Fruit fly (Drosophila melanogaster): ENCODE measurements around the gene CG45116.

Gene CG45116

DNA sequence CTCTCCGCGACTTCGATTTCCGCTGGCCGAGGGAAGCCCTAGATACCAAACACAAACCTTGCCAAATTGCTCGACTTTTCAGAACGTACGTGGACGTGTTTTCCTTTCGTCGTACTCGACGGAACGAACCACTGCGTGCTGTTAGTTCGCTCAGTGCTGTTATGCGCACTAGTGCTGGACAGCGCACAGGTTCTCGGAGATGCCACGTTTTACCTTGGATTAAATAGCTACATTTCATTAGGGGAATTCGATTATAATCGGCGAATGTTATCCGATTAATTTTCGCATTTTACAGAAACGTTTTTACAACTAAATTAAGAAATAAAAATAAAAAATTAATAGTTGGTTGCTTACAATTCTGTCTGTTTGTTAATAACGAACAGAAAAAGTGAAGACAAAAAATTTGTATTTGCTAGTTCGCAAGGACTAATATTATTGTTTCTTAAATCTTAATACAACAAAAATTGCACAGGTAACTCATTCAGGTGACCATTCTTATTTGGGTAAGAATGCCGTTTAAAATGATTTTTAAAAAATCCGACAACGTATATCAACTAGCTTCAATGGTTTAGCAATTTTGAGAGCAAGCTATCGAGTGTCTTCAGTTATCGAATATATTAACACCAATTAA is 18.0 kb downstream of the CG45116 start, which contains the start of the genes ArfGAP3 and CG32452 (continued):
- peak; percentile 48 for TF ChIP-seq fu2 (GFP tag; optimal IDR thresholded peaks at IDR 0.05)
- peak; percentile 68 for TF ChIP-seq CG13287 (GFP tag; IDR thresholded peaks at IDR 0.05; ENCODE audit: partially characterized antibody)
- TF ChIP-seq sens (GFP tag) = peak; percentile 93
- no peak for TF ChIP-seq peb (GFP tag; IDR thresholded peaks at IDR 0.05)
- TF ChIP-seq rib (GFP tag; IDR thresholded peaks at IDR 0.05) = peak; percentile 60; the same call in 1 of the 2 replicates
- peak; percentile 66 for TF ChIP-seq Ets97D (GFP tag; optimal IDR thresholded peaks at IDR 0.05)
- peak; percentile 70 for TF ChIP-seq CG18599 (GFP tag; optimal IDR thresholded peaks at IDR 0.05)
- TF ChIP-seq dmrt99B (tag; optimal IDR thresholded peaks at IDR 0.05) = peak; percentile 69
- peak; percentile 50 for TF ChIP-seq MTF-1 (GFP tag; optimal IDR thresholded peaks at IDR 0.05; ENCODE audit: borderline replicate concordance)
- 0 out of 4 replicates have a peak, but pooled peaks have one; percentile 54 for TF ChIP-seq chinmo (GFP tag; IDR thresholded peaks at IDR 0.05; ENCODE audit: partially characterized antibody)
- TF ChIP-seq sqz (GFP tag; optimal IDR thresholded peaks at IDR 0.05) = no peak
- TF ChIP-seq E2f2 (GFP tag; IDR thresholded peaks at IDR 0.05) = peak; percentile 54; the same call in 1 of the 2 replicates
- TF ChIP-seq dmrt11E (tag; optimal IDR thresholded peaks at IDR 0.05) = peak; percentile 67
- TF ChIP-seq CG17802 (tag; optimal IDR thresholded peaks at IDR 0.05) = peak; percentile 58
- TF ChIP-seq zfh1 (GFP tag; IDR thresholded peaks at IDR 0.05) = peak; percentile 77; the same call in 2 of the 3 replicates
- TF ChIP-seq fd64A (GFP tag; optimal IDR thresholded peaks at IDR 0.05) = no peak
- no peak for TF ChIP-seq sr (GFP tag; IDR thresholded peaks at IDR 0.05)
- peak; percentile 32; the same call in 1 of the 3 replicates for TF ChIP-seq Optix (GFP tag; IDR thresholded peaks at IDR 0.05)
- peak; percentile 66 for TF ChIP-seq zen (tag; optimal IDR thresholded peaks at IDR 0.05)
- peak; percentile 81 for TF ChIP-seq CG12659 (GFP tag; optimal IDR thresholded peaks at IDR 0.05)
- TF ChIP-seq Doc3 (GFP tag; IDR thresholded peaks at IDR 0.05; ENCODE audit: partially characterized antibody) = peak; percentile 70; the same call in 2 of the 3 replicates
- peak; percentile 58 for TF ChIP-seq CG1233 (GFP tag; optimal IDR thresholded peaks at IDR 0.05)
- TF ChIP-seq Hmr (GFP tag; optimal IDR thresholded peaks at IDR 0.05) = peak; percentile 72
- TF ChIP-seq CG10267 (tag; optimal IDR thresholded peaks at IDR 0.05) = peak; percentile 91
- no peak for TF ChIP-seq fd102C (GFP tag; optimal IDR thresholded peaks at IDR 0.05)
- TF ChIP-seq CG6813 (GFP tag; optimal IDR thresholded peaks at IDR 0.05) = peak; percentile 35
- peak; percentile 46 for TF ChIP-seq p53 (GFP tag; optimal IDR thresholded peaks at IDR 0.05)
- no peak; the same call in 1 of the 2 replicates for TF ChIP-seq CG11696 (GFP tag; IDR thresholded peaks at IDR 0.05)
- peak; percentile 64 for TF ChIP-seq fd3F (GFP tag; optimal IDR thresholded peaks at IDR 0.05)
- peak; percentile 64 for TF ChIP-seq fd96Cb (tag; optimal IDR thresholded peaks at IDR 0.05)
- TF ChIP-seq CG11504 (tag; optimal IDR thresholded peaks at IDR 0.05) = no peak
- TF ChIP-seq Dip3 (GFP tag; optimal IDR thresholded peaks at IDR 0.05) = peak; percentile 57
- 0 out of 3 replicates have a peak, but pooled peaks have one; percentile 40 for TF ChIP-seq B-H1 (GFP tag; IDR thresholded peaks at IDR 0.05)
- peak; percentile 51 for TF ChIP-seq CG1603 (tag; optimal IDR thresholded peaks at IDR 0.05)
- TF ChIP-seq MBD-R2 (GFP tag; IDR thresholded peaks at IDR 0.05) = peak; percentile 22
- no peak for TF ChIP-seq hb (GFP tag; IDR thresholded peaks at IDR 0.05; ENCODE audit: partially characterized antibody)
- TF ChIP-seq sc (optimal IDR thresholded peaks at IDR 0.05) = no peak
- TF ChIP-seq sc (GFP tag; optimal IDR thresholded peaks at IDR 0.05) = peak; percentile 34
- peak; percentile 75 for TF ChIP-seq CG9817 (tag; optimal IDR thresholded peaks at IDR 0.05)
- TF ChIP-seq psq (GFP tag; optimal IDR thresholded peaks at IDR 0.05) = no peak
- no peak for TF ChIP-seq GATAe (GFP tag; conservative IDR thresholded peaks at IDR 0.05)
- peak; percentile 40 for TF ChIP-seq CG3065 (GFP tag; optimal IDR thresholded peaks at IDR 0.05)
- peak; percentile 41 for TF ChIP-seq kni (GFP tag; optimal IDR thresholded peaks at IDR 0.05)
- TF ChIP-seq shn (GFP tag; optimal IDR thresholded peaks at IDR 0.05) = peak; percentile 63
- peak; percentile 29 for TF ChIP-seq CG1529 (GFP tag; optimal IDR thresholded peaks at IDR 0.05)
- peak; percentile 97 for TF ChIP-seq CG15514 (GFP tag; optimal IDR thresholded peaks at IDR 0.05)
- TF ChIP-seq CG10654 (GFP tag; optimal IDR thresholded peaks at IDR 0.05) = peak; percentile 65
- TF ChIP-seq Ravus (GFP tag; IDR thresholded peaks at IDR 0.05) = no peak
- TF ChIP-seq cad (GFP tag; optimal IDR thresholded peaks at IDR 0.05) = no peak
